Fruit fly (Drosophila melanogaster) whole organism, embryonic: ENCODE data around the gene CG7387.
A peak's percentile ranks its signal among the peaks of the same experiment; 100 is the strongest.

Source experiments
- Abd-B ChIP-seq: fragments of 200-800 bp; sonication (Bioruptor generic); optimal IDR thresholded peaks from 2 replicates; lab custom pipeline; 2018; ENCODE audit warnings: missing biosample characterization, mild to moderate bottlenecking, missing genetic modification characterization, moderate library complexity
- CG10654 ChIP-seq: fragments of 200-800 bp; sonication (Bioruptor generic); optimal IDR thresholded peaks from 2 replicates; lab custom pipeline; 2016; ENCODE audit warnings: missing biosample characterization, missing genetic modification characterization
- CG12155 ChIP-seq: fragments of 200-800 bp; sonication (Bioruptor generic); optimal IDR thresholded peaks from 3 replicates; lab custom pipeline; 2016; ENCODE audit warnings: missing biosample characterization, missing genetic modification characterization
- CG12236 ChIP-seq: fragments of 200-800 bp; sonication (Bioruptor generic); optimal IDR thresholded peaks from 2 replicates; lab custom pipeline; 2016; ENCODE audit warnings: missing biosample characterization, missing genetic modification characterization
- CG12659 ChIP-seq: fragments of 200-800 bp; sonication (Bioruptor generic); optimal IDR thresholded peaks from 3 replicates; lab custom pipeline; 2017; ENCODE audit warnings: mild to moderate bottlenecking, missing biosample characterization, missing genetic modification reagents, missing genetic modification characterization
- CG13123 ChIP-seq: fragments of 200-800 bp; sonication (Bioruptor generic); optimal IDR thresholded peaks from 2 replicates; lab custom pipeline; 2016; ENCODE audit warnings: missing biosample characterization, missing genetic modification characterization
- CG14441 ChIP-seq: fragments of 200-800 bp; sonication (Bioruptor generic); IDR thresholded peaks from 2 replicates; pipeline ENCODE4 v1.3.6; 2022; ENCODE audit warnings: missing biosample characterization, missing genetic modification characterization
- CG15479 ChIP-seq: fragments of 200-800 bp; sonication (Bioruptor generic); optimal IDR thresholded peaks from 3 replicates; lab custom pipeline; 2019; ENCODE audit warnings: missing biosample characterization, mild to moderate bottlenecking, missing genetic modification characterization, moderate library complexity
- CG17385 ChIP-seq: fragments of 200-800 bp; sonication (Bioruptor generic); optimal IDR thresholded peaks from 3 replicates; lab custom pipeline; 2018; ENCODE audit warnings: missing biosample characterization, mild to moderate bottlenecking, missing genetic modification characterization
- CG18764 ChIP-seq: fragments of 200-800 bp; sonication (Bioruptor generic); optimal IDR thresholded peaks from 3 replicates; lab custom pipeline; 2016; ENCODE audit warnings: missing biosample characterization, missing genetic modification characterization
- CG2199 ChIP-seq: fragments of 200-800 bp; sonication (Bioruptor generic); IDR thresholded peaks from 3 replicates; pipeline ENCODE4 v1.3.6; 2022; ENCODE audit warnings: missing biosample characterization, missing genetic modification characterization
- CG31388 ChIP-seq: fragments of 200-800 bp; sonication (Bioruptor generic); optimal IDR thresholded peaks from 2 replicates; lab custom pipeline; 2016; ENCODE audit warnings: missing biosample characterization, missing genetic modification characterization
- CG31441 ChIP-seq: fragments of 200-800 bp; sonication (Bioruptor generic); IDR thresholded peaks from 2 replicates; pipeline ENCODE4 v1.3.6; 2022; ENCODE audit warnings: missing biosample characterization, missing genetic modification characterization
- CG3995 ChIP-seq: fragments of 200-800 bp; sonication (Bioruptor generic); optimal IDR thresholded peaks from 3 replicates; lab custom pipeline; 2016; ENCODE audit warnings: missing biosample characterization, missing genetic modification characterization
- CG5953 ChIP-seq: fragments of 200-800 bp; sonication (Bioruptor generic); IDR thresholded peaks from 2 replicates; pipeline ENCODE4 v1.3.6; 2022; ENCODE audit warnings: missing biosample characterization, missing genetic modification characterization
- CG7372 ChIP-seq: fragments of 200-800 bp; sonication (Bioruptor generic); IDR thresholded peaks from 2 replicates; pipeline ENCODE4 v1.3.6; 2022; ENCODE audit warnings: missing biosample characterization, missing genetic modification characterization
- CG7745 ChIP-seq: fragments of 200-800 bp; sonication (Bioruptor generic); optimal IDR thresholded peaks from 2 replicates; lab custom pipeline; 2018; ENCODE audit warnings: missing biosample characterization, mild to moderate bottlenecking, missing genetic modification characterization, moderate library complexity
- CG8290 ChIP-seq, 3 experiments: fragments of 200-800 bp; sonication (Bioruptor generic); optimal IDR thresholded peaks; 2 replicates each; lab custom pipeline; 2016 to 2019; ENCODE audit warnings: missing biosample characterization in 3 of 3, missing genetic modification characterization in 3 of 3, mild to moderate bottlenecking in 2 of 3, moderate library complexity in 1 of 3
- Dip3 ChIP-seq: fragments of 200-800 bp; sonication (Bioruptor generic); optimal IDR thresholded peaks from 3 replicates; lab custom pipeline; 2016; ENCODE audit warnings: missing biosample characterization, missing genetic modification characterization
- Drgx ChIP-seq: fragments of 200-800 bp; sonication (Bioruptor generic); IDR thresholded peaks from 2 replicates; pipeline ENCODE4 v1.3.6; 2022; ENCODE audit warnings: missing biosample characterization, missing genetic modification characterization
- Fer3 ChIP-seq: fragments of 200-800 bp; sonication (Bioruptor generic); optimal IDR thresholded peaks from 2 replicates; lab custom pipeline; 2018; ENCODE audit warnings: missing biosample characterization, mild to moderate bottlenecking, missing genetic modification characterization, moderate library complexity
- HmgD ChIP-seq: fragments of 200-800 bp; sonication (Bioruptor generic); optimal IDR thresholded peaks from 3 replicates; lab custom pipeline; 2016; ENCODE audit warnings: missing biosample characterization, missing genetic modification characterization
- Mrtf ChIP-seq: fragments of 200-800 bp; sonication (Bioruptor generic); IDR thresholded peaks from 3 replicates; pipeline ENCODE4 v1.3.6; 2022; ENCODE audit warnings: missing biosample characterization, missing genetic modification characterization
- Nf-YA ChIP-seq: fragments of 200-800 bp; sonication (Bioruptor generic); IDR thresholded peaks from 2 replicates; pipeline ENCODE4 v1.3.6; 2022; ENCODE audit warnings: missing biosample characterization, missing genetic modification characterization
- Nf-YC ChIP-seq: fragments of 200-800 bp; optimal IDR thresholded peaks from 3 replicates; lab custom pipeline; 2019; ENCODE audit warnings: missing biosample characterization, mild to moderate bottlenecking, missing genetic modification characterization, moderate library complexity
- Sox102F ChIP-seq: fragments of 200-800 bp; sonication (Bioruptor generic); optimal IDR thresholded peaks from 2 replicates; lab custom pipeline; 2018; ENCODE audit warnings: missing biosample characterization, mild to moderate bottlenecking, missing genetic modification characterization, moderate library complexity
- TFAM ChIP-seq: fragments of 200-800 bp; sonication (Bioruptor generic); optimal IDR thresholded peaks from 2 replicates; lab custom pipeline; 2017; ENCODE audit warnings: missing biosample characterization, missing genetic modification characterization, inconsistent platforms
- Taf1 ChIP-seq: fragments of 200-800 bp; sonication (Bioruptor generic); IDR thresholded peaks from 2 replicates; pipeline ENCODE4 v1.3.6; 2022; ENCODE audit warnings: missing biosample characterization, missing genetic modification characterization
- abd-A ChIP-seq: fragments of 200-800 bp; sonication (Bioruptor generic); optimal IDR thresholded peaks from 3 replicates; lab custom pipeline; 2019; ENCODE audit warnings: missing biosample characterization, mild to moderate bottlenecking, missing genetic modification characterization, moderate library complexity
- aop ChIP-seq: fragments of 200-800 bp; sonication (Bioruptor generic); IDR thresholded peaks from 2 replicates; pipeline ENCODE4 v1.3.6; 2022; ENCODE audit warnings: missing biosample characterization, missing genetic modification characterization
- ase ChIP-seq: fragments of 200-800 bp; sonication (Bioruptor generic); IDR thresholded peaks from 3 replicates; pipeline ENCODE4 v1.3.6; 2022; ENCODE audit warnings: missing biosample characterization, missing genetic modification characterization
- br ChIP-seq: fragments of >200 bp; optimal IDR thresholded peaks from 2 replicates; lab custom pipeline; 2017
- corto ChIP-seq: fragments of 200-800 bp; sonication (Bioruptor generic); optimal IDR thresholded peaks from 2 replicates; lab custom pipeline; 2016; ENCODE audit warnings: missing biosample characterization, mild to moderate bottlenecking, missing genetic modification characterization, moderate library complexity
- emc ChIP-seq: fragments of 200-800 bp; sonication (Bioruptor generic); optimal IDR thresholded peaks from 2 replicates; lab custom pipeline; 2016; ENCODE audit warnings: missing biosample characterization, missing genetic modification characterization
- eve ChIP-seq, 2 experiments: fragments of >200 bp; optimal IDR thresholded peaks; 2 replicates each; lab custom pipeline; 2017; ENCODE audit warnings: missing biosample characterization in 2 of 2, missing genetic modification characterization in 2 of 2
- gsb-n ChIP-seq: fragments of 200-800 bp; sonication (Bioruptor generic); optimal IDR thresholded peaks from 3 replicates; lab custom pipeline; 2018; ENCODE audit warnings: missing biosample characterization, mild to moderate bottlenecking, missing genetic modification characterization
- h ChIP-seq: fragments of >200 bp; optimal IDR thresholded peaks from 2 replicates; lab custom pipeline; 2017
- hb ChIP-seq: fragments of 200-800 bp; sonication (Bioruptor generic); IDR thresholded peaks from 3 replicates; pipeline ENCODE4 v1.3.6; 2022; ENCODE audit warnings: missing biosample characterization, missing genetic modification characterization; ENCODE audit not compliant: partially characterized antibody
- inv ChIP-seq: fragments of 200-800 bp; sonication (Bioruptor generic); IDR thresholded peaks from 2 replicates; pipeline ENCODE4 v1.3.6; 2022; ENCODE audit warnings: missing biosample characterization, missing genetic modification characterization; ENCODE audit not compliant: partially characterized antibody
- jumu ChIP-seq: fragments of 200-800 bp; sonication (Bioruptor generic); optimal IDR thresholded peaks from 3 replicates; lab custom pipeline; 2016; ENCODE audit warnings: missing biosample characterization, missing genetic modification characterization
- maf-S ChIP-seq: fragments of 200-800 bp; sonication (Bioruptor generic); optimal IDR thresholded peaks from 2 replicates; lab custom pipeline; 2016; ENCODE audit warnings: missing biosample characterization, missing genetic modification characterization
- nau ChIP-seq: fragments of 200-800 bp; sonication (Bioruptor generic); optimal IDR thresholded peaks from 3 replicates; lab custom pipeline; 2017; ENCODE audit warnings: missing biosample characterization, mild to moderate bottlenecking, missing genetic modification characterization, missing genetic modification reagents
- nerfin-2 ChIP-seq: fragments of 200-800 bp; sonication (Bioruptor generic); IDR thresholded peaks from 2 replicates; pipeline ENCODE4 v1.3.6; 2022; ENCODE audit warnings: missing biosample characterization, missing genetic modification characterization; ENCODE audit not compliant: partially characterized antibody
- pros ChIP-seq: fragments of 200-800 bp; sonication (Bioruptor generic); optimal IDR thresholded peaks from 3 replicates; lab custom pipeline; 2019; ENCODE audit warnings: missing biosample characterization, mild to moderate bottlenecking, missing genetic modification characterization, moderate library complexity
- slbo ChIP-seq: fragments of 200-800 bp; sonication (Bioruptor generic); IDR thresholded peaks from 2 replicates; pipeline ENCODE4 v1.3.6; 2022; ENCODE audit warnings: missing biosample characterization, missing genetic modification characterization
- slou ChIP-seq: fragments of 200-800 bp; sonication (Bioruptor generic); optimal IDR thresholded peaks from 3 replicates; lab custom pipeline; 2016; ENCODE audit warnings: missing biosample characterization, missing genetic modification characterization
- ttk ChIP-seq: fragments of 200-800 bp; sonication (Bioruptor generic); IDR thresholded peaks from 2 replicates; pipeline ENCODE4 v2.1.2; 2022; ENCODE audit warnings: missing biosample characterization, missing genetic modification characterization
- unpg ChIP-seq: fragments of 200-800 bp; sonication (Bioruptor generic); optimal IDR thresholded peaks from 3 replicates; lab custom pipeline; 2018; ENCODE audit warnings: missing biosample characterization, mild to moderate bottlenecking, missing genetic modification characterization, moderate library complexity
- vvl ChIP-seq: fragments of 200-800 bp; sonication (Bioruptor generic); IDR thresholded peaks from 2 replicates; pipeline ENCODE4 v1.3.6; 2022; ENCODE audit warnings: missing biosample characterization, missing genetic modification characterization
- zen2 ChIP-seq: fragments of 200-800 bp; sonication (Bioruptor generic); IDR thresholded peaks from 3 replicates; pipeline ENCODE4 v1.3.6; 2022; ENCODE audit warnings: missing biosample characterization, missing genetic modification characterization; ENCODE audit not compliant: partially characterized antibody

Gene CG7387

DNA sequence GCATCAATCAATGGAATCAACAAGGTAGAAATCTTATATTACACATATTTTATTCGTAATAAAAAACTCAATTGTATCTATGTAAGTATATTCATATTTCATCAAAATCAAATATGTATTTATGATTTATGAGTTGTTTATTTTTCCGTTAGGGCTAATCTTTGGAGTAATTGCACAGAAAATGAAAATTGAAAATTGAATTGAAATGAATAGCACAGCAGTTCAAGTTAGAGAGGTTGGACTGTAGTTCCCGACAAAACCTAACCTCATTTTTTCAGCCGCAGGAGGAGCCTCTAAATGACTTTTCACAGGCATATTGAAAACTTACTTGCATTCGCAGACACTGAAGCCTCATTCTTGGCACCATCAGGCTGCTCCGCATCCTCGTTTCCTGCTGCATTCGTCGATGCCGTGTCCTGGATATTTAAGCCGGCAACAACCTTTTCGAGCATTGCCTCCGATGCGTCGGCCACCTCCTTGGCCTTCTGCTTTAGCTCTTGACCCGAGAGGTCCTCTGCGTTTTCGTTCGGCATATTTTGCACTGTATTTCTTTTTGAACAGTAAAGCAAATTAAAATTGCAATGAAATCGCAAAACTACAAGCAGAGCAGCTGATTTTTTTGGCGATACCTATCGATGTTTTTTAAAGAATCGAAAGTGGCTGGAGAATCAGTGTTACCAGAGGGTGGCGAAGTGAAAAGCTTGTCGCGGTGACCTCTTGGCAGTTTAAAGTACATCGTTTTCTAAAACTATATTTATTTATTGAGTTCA, 14.9 kb downstream of the CG7387 start, which contains the start of gene Nmt (continued):
- TF ChIP-seq vvl (GFP tag; lab: Robert Waterston, UW) (peak; percentile 12; the same call in 1 of the 2 replicates), aop (GFP tag; lab: Robert Waterston, UW) (no peak), TFAM (GFP tag; lab: Kevin White, UChicago) (no peak), CG15479 (GFP tag; lab: Kevin White, UChicago) (no peak), CG8290 (GFP tag; optimal IDR thresholded peaks at IDR 0.05; lab: Kevin White, UChicago) (no peak), CG8290 (tag; optimal IDR thresholded peaks at IDR 0.05; lab: Kevin White, UChicago) (peak in 1 of 2 experiments; percentile 3), slou (no peak), eve (GFP tag; optimal IDR thresholded peaks at IDR 0.05; lab: Kevin White, UChicago) (no peak), Fer3 (tag; lab: Kevin White, UChicago) (peak; percentile 39), CG12155 (peak; percentile 1), Nf-YC (tag; lab: Kevin White, UChicago) (no peak), CG2199 (no peak), CG12659 (GFP tag; lab: Kevin White, UChicago) (peak; percentile 6), nau (GFP tag; lab: Kevin White, UChicago) (no peak), CG17385 (peak; percentile 17), CG31441 (GFP tag; lab: Robert Waterston, UW) (no peak), unpg (GFP tag; lab: Kevin White, UChicago) (peak; percentile 37), slbo (peak; percentile 82), CG7372 (GFP tag; lab: Robert Waterston, UW) (no peak), Mrtf (GFP tag; lab: Robert Waterston, UW) (no peak), Drgx (GFP tag; lab: Robert Waterston, UW) (no peak), CG3995 (GFP tag; lab: Kevin White, UChicago) (peak; percentile 52), emc (GFP tag; lab: Kevin White, UChicago) (no peak), abd-A (tag; lab: Kevin White, UChicago) (no peak), CG7745 (no peak), corto (no peak), CG14441 (GFP tag; lab: Robert Waterston, UW) (no peak), CG18764 (no peak), Nf-YA (no peak), Taf1 (no peak), CG5953 (GFP tag; lab: Robert Waterston, UW) (peak; percentile 7; the same call in 1 of the 2 replicates), maf-S (GFP tag; lab: Kevin White, UChicago) (no peak), br (lab: Kevin White, UChicago) (no peak), Sox102F (GFP tag; lab: Kevin White, UChicago) (peak; percentile 57), CG13123 (GFP tag; lab: Kevin White, UChicago) (no peak), CG10654 (GFP tag; lab: Kevin White, UChicago) (no peak), hb (GFP tag; lab: Robert Waterston, UW) (0 out of 3 replicates have a peak, but pooled peaks have one; percentile 24), CG12236 (GFP tag; lab: Kevin White, UChicago) (no peak), nerfin-2 (GFP tag; lab: Robert Waterston, UW) (peak; percentile 51; the same call in 1 of the 2 replicates), h (lab: Kevin White, UChicago) (no peak), Dip3 (GFP tag; lab: Kevin White, UChicago) (peak; percentile 4), zen2 (GFP tag; lab: Robert Waterston, UW) (peak; percentile 80), pros (no peak), HmgD (GFP tag; lab: Kevin White, UChicago) (no peak), Abd-B (no peak), gsb-n (tag; lab: Kevin White, UChicago) (no peak), ase (GFP tag; lab: Robert Waterston, UW) (no peak), jumu (GFP tag; lab: Kevin White, UChicago) (no peak), CG31388 (no peak), inv (GFP tag; lab: Robert Waterston, UW) (peak; percentile 66), ttk (no peak)
